Worm (Caenorhabditis elegans) whole organism, late embryonic: Measurements from ENCODE around the gene ncl-1.

Experiments used
- ceh-30 ChIP-seq: fragments of 150-350 bp; optimal IDR thresholded peaks from 2 replicates; lab custom pipeline; 2014; ENCODE audit warnings: missing biosample characterization, missing genetic modification characterization
- elt-2 ChIP-seq: sonication (generic microtip); optimal IDR thresholded peaks from 2 replicates; lab custom pipeline; 2016; ENCODE audit warnings: missing genetic modification reagents, missing genetic modification characterization, missing compliant biosample characterization
- eyg-1 ChIP-seq: sonication (generic microtip); optimal IDR thresholded peaks from 2 replicates; lab custom pipeline; 2016; ENCODE audit warnings: missing genotype, missing genetic modification characterization, missing compliant biosample characterization
- fkh-10 ChIP-seq: fragments of 150-350 bp; optimal IDR thresholded peaks from 2 replicates; lab custom pipeline; 2014; ENCODE audit warnings: missing biosample characterization, missing genetic modification reagents, missing genetic modification characterization
- nfya-1 ChIP-seq: sonication (generic microtip); optimal IDR thresholded peaks from 2 replicates; lab custom pipeline; 2017; ENCODE audit warnings: missing genetic modification characterization, mild to moderate bottlenecking, missing compliant biosample characterization, antibody characterized with exemption, moderate library complexity
- pag-3 ChIP-seq: sonication (generic microtip); optimal IDR thresholded peaks from 2 replicates; lab custom pipeline; 2016; ENCODE audit warnings: missing compliant biosample characterization, missing genetic modification characterization, borderline replicate concordance
- pqm-1 ChIP-seq: sonication (generic microtip); optimal IDR thresholded peaks from 2 replicates; lab custom pipeline; 2016; ENCODE audit warnings: missing genetic modification characterization, missing compliant biosample characterization
- tbx-2 ChIP-seq: sonication (generic microtip); optimal IDR thresholded peaks from 2 replicates; lab custom pipeline; 2016; ENCODE audit warnings: missing genetic modification characterization, missing compliant biosample characterization

- TF ChIP-seq nfya-1 (no peak), pqm-1 (no peak), elt-2 (tag; lab: Kevin White, UChicago) (no peak), fkh-10 (GFP tag; lab: Kevin White, UChicago) (no peak), eyg-1 (no peak), tbx-2 (tag; lab: Kevin White, UChicago) (no peak), pag-3 (no peak), ceh-30 (tag; lab: Kevin White, UChicago) (no peak)
These were observed 47.1 kb upstream of the ncl-1 start for ce11 chrIII:7672411-7672810.
